Fruit fly (Drosophila melanogaster) whole organism, embryonic: ENCODE results near the gene side-IV.

Experiments used
- CG11504 ChIP-seq: fragments of 200-800 bp; sonication (Bioruptor generic); optimal IDR thresholded peaks from 3 replicates; lab custom pipeline; 2019; ENCODE audit warnings: missing biosample characterization, mild to moderate bottlenecking, missing genetic modification characterization, moderate library complexity
- CG12155 ChIP-seq: fragments of 200-800 bp; sonication (Bioruptor generic); optimal IDR thresholded peaks from 3 replicates; lab custom pipeline; 2016; ENCODE audit warnings: missing biosample characterization, missing genetic modification characterization
- CG14860 ChIP-seq: fragments of 200-800 bp; sonication (Bioruptor generic); IDR thresholded peaks from 3 replicates; pipeline ENCODE4 v1.3.6; 2022; ENCODE audit warnings: missing biosample characterization, missing genetic modification characterization; ENCODE audit not compliant: partially characterized antibody
- CG17568 ChIP-seq: fragments of 200-800 bp; sonication (Bioruptor generic); optimal IDR thresholded peaks from 2 replicates; lab custom pipeline; 2018; ENCODE audit warnings: missing biosample characterization, mild to moderate bottlenecking, missing genetic modification characterization, moderate library complexity
- CG17829 ChIP-seq: fragments of 200-800 bp; optimal IDR thresholded peaks from 2 replicates; lab custom pipeline; 2019; ENCODE audit warnings: missing biosample characterization, mild to moderate bottlenecking, missing genetic modification characterization, moderate library complexity
- CG18262 ChIP-seq: fragments of 200-800 bp; optimal IDR thresholded peaks from 3 replicates; lab custom pipeline; 2019; ENCODE audit warnings: missing biosample characterization, mild to moderate bottlenecking, missing genetic modification characterization, moderate library complexity
- CG2120 ChIP-seq: fragments of 200-800 bp; sonication (Bioruptor generic); optimal IDR thresholded peaks from 3 replicates; lab custom pipeline; 2016; ENCODE audit warnings: missing biosample characterization, missing genetic modification characterization
- CG2678 ChIP-seq: fragments of 200-800 bp; sonication (Bioruptor generic); optimal IDR thresholded peaks from 3 replicates; lab custom pipeline; 2019; ENCODE audit warnings: missing biosample characterization, mild to moderate bottlenecking, missing genetic modification characterization, moderate library complexity
- CG2712 ChIP-seq: fragments of 200-800 bp; optimal IDR thresholded peaks from 3 replicates; lab custom pipeline; 2019; ENCODE audit warnings: missing biosample characterization, mild to moderate bottlenecking, missing genetic modification characterization, moderate library complexity
- CG31224 ChIP-seq: fragments of 200-800 bp; sonication (Bioruptor generic); IDR thresholded peaks from 2 replicates; pipeline ENCODE4 v1.3.6; 2022; ENCODE audit warnings: missing biosample characterization, missing genetic modification characterization
- CG31441 ChIP-seq: fragments of 200-800 bp; sonication (Bioruptor generic); IDR thresholded peaks from 2 replicates; pipeline ENCODE4 v1.3.6; 2022; ENCODE audit warnings: missing biosample characterization, missing genetic modification characterization
- CG33213 ChIP-seq: fragments of 200-800 bp; sonication (Bioruptor generic); optimal IDR thresholded peaks from 3 replicates; lab custom pipeline; 2016; ENCODE audit warnings: missing biosample characterization, missing genetic modification characterization
- CG34422 ChIP-seq: fragments of 200-800 bp; sonication (Bioruptor generic); IDR thresholded peaks from 3 replicates; pipeline ENCODE4 v1.3.6; 2022; ENCODE audit warnings: missing biosample characterization, missing genetic modification characterization
- CG3726 ChIP-seq: fragments of 200-800 bp; sonication (Bioruptor generic); IDR thresholded peaks from 3 replicates; pipeline ENCODE4, ENCODE4 v1.3.6; 2022; ENCODE audit warnings: missing biosample characterization, missing genetic modification characterization
- CG42726 ChIP-seq: fragments of 200-800 bp; sonication (Bioruptor generic); IDR thresholded peaks from 2 replicates; pipeline ENCODE4 v1.3.6; 2022; ENCODE audit warnings: missing biosample characterization, missing genetic modification characterization; ENCODE audit not compliant: partially characterized antibody
- CG43689 ChIP-seq: fragments of 200-800 bp; sonication (Bioruptor generic); IDR thresholded peaks from 2 replicates; pipeline ENCODE4 v1.3.6; 2022; ENCODE audit warnings: missing biosample characterization, missing genetic modification characterization
- CG7786 ChIP-seq: fragments of 200-800 bp; sonication (Bioruptor generic); optimal IDR thresholded peaks from 2 replicates; lab custom pipeline; 2016; ENCODE audit warnings: missing biosample characterization, missing genetic modification characterization
- CG8924 ChIP-seq: fragments of 200-800 bp; optimal IDR thresholded peaks from 3 replicates; lab custom pipeline; 2019; ENCODE audit warnings: missing biosample characterization, mild to moderate bottlenecking, missing genetic modification characterization, moderate library complexity
- CG8944 ChIP-seq: fragments of 200-800 bp; sonication (Bioruptor generic); optimal IDR thresholded peaks from 3 replicates; lab custom pipeline; 2016; ENCODE audit warnings: missing biosample characterization, missing genetic modification characterization
- CG9797 ChIP-seq: fragments of 200-800 bp; sonication (Bioruptor generic); optimal IDR thresholded peaks from 3 replicates; lab custom pipeline; 2018; ENCODE audit warnings: missing biosample characterization, mild to moderate bottlenecking, missing genetic modification characterization
- CHES-1-like ChIP-seq: fragments of 200-800 bp; sonication (Bioruptor generic); optimal IDR thresholded peaks from 2 replicates; lab custom pipeline; 2016; ENCODE audit warnings: missing biosample characterization, missing genetic modification characterization
- CrebB ChIP-seq: fragments of 200-800 bp; sonication (Bioruptor generic); optimal IDR thresholded peaks from 3 replicates; lab custom pipeline; 2018; ENCODE audit warnings: missing biosample characterization, mild to moderate bottlenecking, missing genetic modification characterization
- Ets97D ChIP-seq: fragments of 200-800 bp; sonication (Bioruptor generic); optimal IDR thresholded peaks from 3 replicates; lab custom pipeline; 2016; ENCODE audit warnings: missing biosample characterization, missing genetic modification characterization
- Fer2 ChIP-seq: fragments of 200-800 bp; sonication (Bioruptor generic); optimal IDR thresholded peaks from 2 replicates; lab custom pipeline; 2018; ENCODE audit warnings: missing biosample characterization, mild to moderate bottlenecking, missing genetic modification characterization, moderate library complexity
- Fer3 ChIP-seq: fragments of 200-800 bp; sonication (Bioruptor generic); optimal IDR thresholded peaks from 2 replicates; lab custom pipeline; 2018; ENCODE audit warnings: missing biosample characterization, mild to moderate bottlenecking, missing genetic modification characterization, moderate library complexity
- Gug ChIP-seq: fragments of 200-800 bp; sonication (Bioruptor generic); IDR thresholded peaks from 4 replicates; pipeline ENCODE4 v1.3.6; 2022; ENCODE audit warnings: missing biosample characterization, missing genetic modification characterization
- Hr3 ChIP-seq: fragments of 200-800 bp; sonication (Bioruptor generic); optimal IDR thresholded peaks from 3 replicates; lab custom pipeline; 2016; ENCODE audit warnings: missing biosample characterization, missing genetic modification characterization
- Sox100B ChIP-seq: fragments of 200-800 bp; sonication (Bioruptor generic); optimal IDR thresholded peaks from 3 replicates; lab custom pipeline; 2018; ENCODE audit warnings: missing biosample characterization, mild to moderate bottlenecking, missing genetic modification characterization
- Xrp1 ChIP-seq: fragments of 200-800 bp; sonication (Bioruptor generic); IDR thresholded peaks from 2 replicates; pipeline ENCODE4 v1.3.6; 2022; ENCODE audit warnings: missing biosample characterization, missing genetic modification characterization
- ap ChIP-seq: fragments of 200-800 bp; sonication (Bioruptor generic); IDR thresholded peaks from 2 replicates; pipeline ENCODE4 v1.3.6; 2022; ENCODE audit warnings: missing biosample characterization, missing genetic modification characterization
- ato ChIP-seq: fragments of 200-800 bp; sonication (Bioruptor generic); IDR thresholded peaks from 2 replicates; pipeline ENCODE4 v1.3.6; 2022; ENCODE audit warnings: missing biosample characterization, missing genetic modification characterization; ENCODE audit not compliant: partially characterized antibody
- cas ChIP-seq: fragments of 200-800 bp; sonication (Bioruptor generic); IDR thresholded peaks from 2 replicates; pipeline ENCODE4 v1.3.6; 2022; ENCODE audit warnings: missing biosample characterization, missing genetic modification characterization
- chif ChIP-seq, 2 experiments: fragments of 200-800 bp; sonication (Bioruptor generic); optimal IDR thresholded peaks; 3 replicates each; lab custom pipeline; 2016; ENCODE audit warnings: missing biosample characterization in 2 of 2, missing genetic modification characterization in 2 of 2
- chinmo ChIP-seq: fragments of 200-800 bp; sonication (Bioruptor generic); IDR thresholded peaks from 4 replicates; pipeline ENCODE4 v1.3.6; 2022; ENCODE audit warnings: missing biosample characterization, missing genetic modification characterization; ENCODE audit not compliant: partially characterized antibody
- dimm ChIP-seq: fragments of 200-800 bp; sonication (Bioruptor generic); IDR thresholded peaks from 2 replicates; pipeline ENCODE4 v1.3.6; 2022; ENCODE audit warnings: missing biosample characterization, missing genetic modification characterization
- ftz-f1 ChIP-seq: fragments of 200-800 bp; sonication (Bioruptor generic); optimal IDR thresholded peaks from 2 replicates; lab custom pipeline; 2016; ENCODE audit warnings: missing biosample characterization, missing genetic modification characterization
- fu2 ChIP-seq: fragments of 200-800 bp; sonication (Bioruptor generic); optimal IDR thresholded peaks from 2 replicates; lab custom pipeline; 2016; ENCODE audit warnings: missing biosample characterization, missing genetic modification characterization
- gce ChIP-seq: fragments of 200-800 bp; sonication (Bioruptor generic); IDR thresholded peaks from 3 replicates; pipeline ENCODE4 v1.3.6; 2022; ENCODE audit warnings: missing biosample characterization, missing genetic modification characterization
- hb ChIP-seq: fragments of 200-800 bp; sonication (Bioruptor generic); IDR thresholded peaks from 3 replicates; pipeline ENCODE4 v1.3.6; 2022; ENCODE audit warnings: missing biosample characterization, missing genetic modification characterization; ENCODE audit not compliant: partially characterized antibody
- jigr1 ChIP-seq: fragments of 200-800 bp; sonication (Bioruptor generic); IDR thresholded peaks from 3 replicates; pipeline ENCODE4 v1.3.6; 2022; ENCODE audit warnings: missing biosample characterization, missing genetic modification characterization
- kah ChIP-seq: fragments of 200-800 bp; sonication (Bioruptor generic); optimal IDR thresholded peaks from 2 replicates; lab custom pipeline; 2018; ENCODE audit warnings: missing biosample characterization, mild to moderate bottlenecking, missing genetic modification characterization
- ken ChIP-seq: fragments of 200-800 bp; sonication (Bioruptor generic); IDR thresholded peaks from 3 replicates; pipeline ENCODE4 v1.3.6; 2022; ENCODE audit warnings: missing biosample characterization, missing genetic modification characterization
- kni ChIP-seq: fragments of 200-800 bp; sonication (Bioruptor generic); optimal IDR thresholded peaks from 3 replicates; lab custom pipeline; 2017; ENCODE audit warnings: mild to moderate bottlenecking, missing biosample characterization, missing genetic modification reagents, missing genetic modification characterization
- maf-S ChIP-seq: fragments of 200-800 bp; sonication (Bioruptor generic); optimal IDR thresholded peaks from 2 replicates; lab custom pipeline; 2016; ENCODE audit warnings: missing biosample characterization, missing genetic modification characterization
- mam ChIP-seq: fragments of 200-800 bp; sonication (Bioruptor generic); optimal IDR thresholded peaks from 3 replicates; lab custom pipeline; 2016; ENCODE audit warnings: missing biosample characterization, missing genetic modification characterization
- odd ChIP-seq: fragments of 200-800 bp; sonication (Bioruptor generic); optimal IDR thresholded peaks from 2 replicates; lab custom pipeline; 2017; ENCODE audit warnings: missing biosample characterization, mild to moderate bottlenecking, missing genetic modification characterization
- sc ChIP-seq, 3 experiments: fragments of >200 bp in 2 of 3; fragments of 200-800 bp in 1 of 3; sonication (Bioruptor generic) in 1 of 3; optimal IDR thresholded peaks; 2 replicates in 2 of 3; 3 replicates in 1 of 3; lab custom pipeline; 2017; ENCODE audit warnings: mild to moderate bottlenecking in 1 of 3, missing biosample characterization in 1 of 3, missing genetic modification characterization in 1 of 3, missing genetic modification reagents in 1 of 3
- schlank ChIP-seq: fragments of 200-800 bp; sonication (Bioruptor generic); optimal IDR thresholded peaks from 2 replicates; lab custom pipeline; 2018; ENCODE audit warnings: missing biosample characterization, mild to moderate bottlenecking, missing genetic modification characterization
- unc-4 ChIP-seq: fragments of 200-800 bp; sonication (Bioruptor generic); IDR thresholded peaks from 2 replicates; pipeline ENCODE4 v1.3.6; 2022; ENCODE audit warnings: missing biosample characterization, missing genetic modification characterization; ENCODE audit not compliant: partially characterized antibody
- zfh2 ChIP-seq: fragments of 200-800 bp; sonication (Bioruptor generic); optimal IDR thresholded peaks from 2 replicates; lab custom pipeline; 2016; ENCODE audit warnings: missing biosample characterization, missing genetic modification characterization

Gene side-IV

dm6 chr3R:13452851-13453255, 2.5 kb downstream of the side-IV start (continued):
- peak; percentile 86 for TF ChIP-seq CG31441
- TF ChIP-seq Ets97D (GFP tag; lab: Kevin White, UChicago), result peak; percentile 11
- peak; percentile 90 for TF ChIP-seq CG11504
- peak; percentile 75 for TF ChIP-seq Xrp1 (GFP tag; lab: Robert Waterston, UW)
- TF ChIP-seq CG9797 (GFP tag; lab: Kevin White, UChicago), result no peak
- TF ChIP-seq zfh2, result peak; percentile 71
- TF ChIP-seq CG34422 (GFP tag; lab: Robert Waterston, UW), result peak; percentile 46; the same call in 1 of the 3 replicates
- no peak for TF ChIP-seq CG14860
- TF ChIP-seq CG7786 (GFP tag; lab: Kevin White, UChicago), result peak; percentile 36
- peak; percentile 84 for TF ChIP-seq CG8924 (tag; lab: Kevin White, UChicago)
- peak; percentile 42 for TF ChIP-seq maf-S
- peak; percentile 33 for TF ChIP-seq CG8944
- 0 out of 3 replicates have a peak, but pooled peaks have one; percentile 27 for TF ChIP-seq CG3726 (GFP tag; lab: Robert Waterston, UW)
- no peak for TF ChIP-seq ato (GFP tag; lab: Robert Waterston, UW)
- no peak for TF ChIP-seq ken (GFP tag; lab: Robert Waterston, UW)
- no peak for TF ChIP-seq kni (GFP tag; lab: Kevin White, UChicago)
- TF ChIP-seq CG2678 (tag; lab: Kevin White, UChicago), result peak; percentile 91
- TF ChIP-seq odd (GFP tag; lab: Kevin White, UChicago), result peak; percentile 73
- TF ChIP-seq CG18262 (tag; lab: Kevin White, UChicago), result peak; percentile 91
- TF ChIP-seq unc-4 (GFP tag; lab: Robert Waterston, UW), result no peak
- peak; percentile 68 for TF ChIP-seq mam (GFP tag; lab: Kevin White, UChicago)
- peak; percentile 57 to 69 for TF ChIP-seq chif (GFP tag; optimal IDR thresholded peaks at IDR 0.05; lab: Kevin White, UChicago)
- peak; percentile 43 for TF ChIP-seq fu2
- peak; percentile 43 for TF ChIP-seq CHES-1-like (GFP tag; lab: Kevin White, UChicago)
- peak; percentile 10 for TF ChIP-seq CG33213 (GFP tag; lab: Kevin White, UChicago)
- TF ChIP-seq dimm (GFP tag; lab: Robert Waterston, UW), result no peak
- peak; percentile 83 for TF ChIP-seq CG17829 (tag; lab: Kevin White, UChicago)
- TF ChIP-seq CG31224, result 0 out of 2 replicates have a peak, but pooled peaks have one; percentile 45
- no peak for TF ChIP-seq chinmo (GFP tag; lab: Robert Waterston, UW)
- TF ChIP-seq CG17568 (GFP tag; lab: Kevin White, UChicago), result peak; percentile 69
- TF ChIP-seq Gug, result peak; percentile 37; the same call in 1 of the 4 replicates
- peak; percentile 70 for TF ChIP-seq Fer3 (tag; lab: Kevin White, UChicago)
- TF ChIP-seq sc (optimal IDR thresholded peaks at IDR 0.05; lab: Kevin White, UChicago), result no peak
- peak; percentile 64 for TF ChIP-seq sc (GFP tag; optimal IDR thresholded peaks at IDR 0.05; lab: Kevin White, UChicago)
- TF ChIP-seq kah (GFP tag; lab: Kevin White, UChicago), result peak; percentile 25
- TF ChIP-seq Fer2 (tag; lab: Kevin White, UChicago), result no peak
- TF ChIP-seq ftz-f1 (GFP tag; lab: Kevin White, UChicago), result no peak
- no peak for TF ChIP-seq CrebB
- TF ChIP-seq Sox100B, result peak; percentile 87
- no peak for TF ChIP-seq CG43689 (GFP tag; lab: Robert Waterston, UW)
- TF ChIP-seq ap (GFP tag; lab: Robert Waterston, UW), result no peak
- TF ChIP-seq jigr1 (GFP tag; lab: Robert Waterston, UW), result peak; percentile 56; the same call in 1 of the 3 replicates
- peak; percentile 87 for TF ChIP-seq CG2712 (tag; lab: Kevin White, UChicago)
- TF ChIP-seq CG12155 (GFP tag; lab: Kevin White, UChicago), result peak; percentile 70
- no peak for TF ChIP-seq hb (GFP tag; lab: Robert Waterston, UW)
- no peak for TF ChIP-seq CG42726
- peak; percentile 82 for TF ChIP-seq CG2120 (GFP tag; lab: Kevin White, UChicago)
- no peak for TF ChIP-seq schlank (tag; lab: Kevin White, UChicago)
- peak; percentile 73 for TF ChIP-seq Hr3
- 0 out of 3 replicates have a peak, but pooled peaks have one; percentile 12 for TF ChIP-seq gce (GFP tag; lab: Robert Waterston, UW)
- no peak for TF ChIP-seq cas (GFP tag; lab: Robert Waterston, UW)
